Fruit fly (Drosophila melanogaster): ENCODE data around the gene CG15725.

Gene CG15725

DNA sequence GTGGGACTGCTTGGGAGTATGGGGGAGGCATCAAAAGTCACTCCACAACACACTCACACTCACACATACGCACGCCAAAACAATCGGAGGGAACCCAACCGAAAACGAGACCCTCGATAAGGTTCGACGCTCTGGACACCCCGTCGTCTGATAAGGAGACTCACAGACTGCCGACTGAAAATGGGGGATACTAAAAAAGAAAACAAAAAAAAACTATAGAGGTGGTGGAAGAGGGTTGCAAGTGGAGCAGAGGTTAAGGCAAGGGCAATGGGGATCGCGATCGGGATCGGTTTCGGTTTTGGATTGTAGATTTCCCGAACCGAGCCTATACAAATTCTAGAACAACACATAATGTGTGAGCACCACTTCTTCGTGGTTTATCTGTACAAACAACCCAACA lies 36.9 kb upstream of the CG15725 start:
- no peak for TF ChIP-seq CG17801 (GFP tag; optimal IDR thresholded peaks at IDR 0.05; ENCODE audit: partially characterized antibody)

DNA sequence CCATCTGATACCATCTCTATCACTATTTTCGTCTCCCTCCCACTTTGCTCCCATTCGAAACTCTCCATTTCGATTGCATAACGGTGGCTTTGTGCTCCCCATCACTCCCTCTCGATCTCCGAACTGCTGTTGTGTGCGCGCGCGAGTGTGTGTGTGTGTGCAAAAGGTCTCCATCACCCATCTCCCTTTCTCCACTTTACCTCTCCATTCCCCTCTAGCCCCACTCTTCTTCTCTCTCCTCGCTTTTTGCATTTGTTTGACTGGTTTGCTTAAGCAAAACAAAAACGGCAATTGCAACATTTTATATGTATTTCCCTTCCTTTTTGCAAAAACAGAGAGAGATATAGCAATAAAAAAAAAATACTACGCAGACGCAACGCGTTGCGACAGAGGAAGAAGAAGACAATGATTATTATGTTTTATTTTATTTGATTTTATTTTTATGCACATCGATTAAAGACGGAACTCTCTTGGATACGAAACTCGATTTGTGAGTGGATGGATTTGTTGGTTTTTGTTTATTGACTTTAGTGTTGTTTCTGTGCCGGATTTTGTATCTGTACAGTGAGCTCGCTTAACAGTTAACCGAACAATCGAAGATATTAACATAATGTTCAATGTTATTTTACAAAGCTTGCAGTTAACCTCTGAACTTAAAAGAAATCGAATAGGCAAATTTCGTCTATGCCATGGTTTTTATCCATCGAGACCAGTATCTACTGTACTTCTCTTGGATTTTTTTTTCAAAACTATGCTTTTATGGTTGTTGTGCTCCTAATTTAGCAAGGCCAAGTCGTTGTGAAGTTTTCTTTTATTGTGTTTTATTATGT lies 35.8 kb upstream of the CG15725 start:
- TF ChIP-seq CG17801 (GFP tag; optimal IDR thresholded peaks at IDR 0.05; ENCODE audit: partially characterized antibody), result peak; percentile 76

- no peak for TF ChIP-seq CG17801 (GFP tag; optimal IDR thresholded peaks at IDR 0.05; ENCODE audit: partially characterized antibody)
Measured at dm6 chrX:12670530-12671285, 34.9 kb upstream of the CG15725 start.

- TF ChIP-seq CG17801 (GFP tag; optimal IDR thresholded peaks at IDR 0.05; ENCODE audit: partially characterized antibody), result no peak
Measured at dm6 chrX:12672317-12673172, 33.1 kb upstream of the CG15725 start.

DNA sequence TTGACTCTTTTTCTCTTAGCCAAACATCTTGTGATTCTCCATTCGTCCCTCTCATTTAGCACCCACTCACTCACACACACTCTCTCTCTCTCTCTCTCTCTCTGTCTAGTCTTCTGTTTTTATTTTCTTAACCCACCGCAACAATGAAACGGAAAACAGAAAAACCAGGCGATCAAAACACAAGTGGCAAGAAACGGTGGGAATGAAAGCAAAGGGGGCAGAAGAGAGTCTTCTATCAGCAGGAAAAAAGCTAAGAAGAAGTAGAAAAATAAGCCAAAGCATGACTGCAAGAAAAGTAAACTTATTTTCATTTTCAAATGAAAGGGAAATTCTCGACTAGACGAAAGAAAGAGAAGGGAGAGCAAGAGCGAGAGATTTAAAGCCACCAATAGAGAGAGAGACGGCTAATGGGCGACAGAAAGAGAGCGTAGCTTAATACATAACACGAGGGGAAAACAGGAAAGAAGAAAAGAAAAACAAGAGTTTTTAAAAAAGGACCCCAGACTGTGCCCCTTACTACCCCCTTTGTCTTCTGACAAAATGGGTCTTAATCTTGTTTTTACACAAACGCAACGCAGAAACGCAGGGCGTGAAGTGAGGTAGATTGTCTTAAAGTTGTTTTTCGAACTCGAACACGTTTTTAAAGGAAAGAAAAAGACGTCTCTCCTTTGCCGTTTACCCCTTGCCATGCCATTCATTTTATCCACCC lies 31.7 kb upstream of the CG15725 start:
- TF ChIP-seq CG17801 (GFP tag; optimal IDR thresholded peaks at IDR 0.05; ENCODE audit: partially characterized antibody), result no peak

dm6 chrX:12675284-12675683 lies 30.4 kb upstream of the CG15725 start:
- no peak for TF ChIP-seq CG17801 (GFP tag; optimal IDR thresholded peaks at IDR 0.05; ENCODE audit: partially characterized antibody)

- TF ChIP-seq CG17801 (GFP tag; optimal IDR thresholded peaks at IDR 0.05; ENCODE audit: partially characterized antibody), result no peak
Measured at dm6 chrX:12675798-12676553, 29.7 kb upstream of the CG15725 start.

DNA sequence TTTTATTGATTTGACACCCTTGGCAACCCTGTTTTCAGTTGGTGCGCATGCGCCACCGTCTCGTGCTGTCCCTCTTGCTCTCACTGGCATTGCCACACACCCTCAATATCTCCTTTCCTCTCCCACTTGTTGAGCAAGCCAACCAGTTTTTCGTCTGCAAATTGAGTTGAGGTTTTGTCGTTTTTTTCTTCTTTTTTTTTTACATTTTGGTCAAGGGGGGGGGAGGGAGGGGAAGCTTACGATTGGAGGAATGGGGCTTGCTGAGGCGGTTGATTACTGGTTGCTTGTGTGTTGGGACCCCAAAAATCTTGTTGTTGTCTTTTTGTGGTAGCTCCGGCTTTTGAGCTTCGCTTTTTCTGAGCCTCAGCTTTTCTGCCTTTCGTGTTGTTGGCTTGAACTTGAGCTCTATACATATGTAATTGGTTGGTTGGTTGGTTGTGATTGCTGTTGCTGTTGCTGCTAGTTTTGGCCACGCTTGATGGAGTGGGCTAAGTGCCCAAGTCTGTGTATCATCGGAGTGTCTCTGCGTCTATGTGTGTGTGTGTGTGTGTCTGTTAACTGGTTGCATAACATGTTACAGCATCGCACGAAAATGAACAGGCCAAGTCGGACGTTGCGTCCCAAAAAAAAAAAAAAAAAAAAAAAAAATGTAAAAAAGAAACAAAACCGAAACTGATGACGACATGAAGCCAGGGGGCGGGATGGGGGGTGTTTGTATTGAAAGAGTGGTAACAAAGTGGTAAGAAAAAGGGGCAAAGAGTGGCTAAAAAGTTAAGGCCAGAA lies 28.9 kb upstream of the CG15725 start:
- peak; percentile 43 for TF ChIP-seq CG17801 (GFP tag; optimal IDR thresholded peaks at IDR 0.05; ENCODE audit: partially characterized antibody)

- no peak for TF ChIP-seq CG17801 (GFP tag; optimal IDR thresholded peaks at IDR 0.05; ENCODE audit: partially characterized antibody)
Measured at dm6 chrX:12682403-12682958, 23.2 kb upstream of the CG15725 start.

DNA sequence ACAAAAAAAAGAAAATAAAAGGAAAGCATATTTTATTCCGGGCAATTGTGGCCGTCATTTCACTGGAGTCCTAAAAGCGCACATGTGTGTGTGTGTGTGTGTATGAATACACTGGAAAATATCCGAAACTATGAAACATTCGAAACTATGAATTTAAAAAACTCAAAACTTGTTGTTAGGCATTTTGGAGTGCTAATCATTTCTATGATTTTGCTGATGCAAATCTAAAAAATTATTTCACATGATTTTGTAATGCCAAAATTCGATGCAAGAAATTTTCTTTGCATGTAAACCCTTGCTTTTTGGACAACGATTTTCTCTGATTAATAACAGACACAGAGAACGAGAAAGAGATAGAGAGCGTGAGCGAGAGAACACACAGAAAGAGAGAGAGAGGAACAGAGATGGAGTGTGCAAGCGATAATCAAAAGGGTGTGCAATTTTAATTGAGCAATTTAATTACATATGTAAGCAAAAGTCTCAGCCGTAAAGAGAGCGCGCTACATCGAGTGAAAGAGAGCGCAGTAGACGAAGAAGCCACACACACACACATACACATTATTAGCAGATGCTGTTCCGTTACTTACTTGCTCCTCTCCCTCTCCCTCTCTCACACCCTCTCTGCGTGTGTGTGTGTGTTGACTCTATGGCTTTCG lies 6.4 kb upstream of the CG15725 start:
- no peak for TF ChIP-seq CG17801 (GFP tag; optimal IDR thresholded peaks at IDR 0.05; ENCODE audit: partially characterized antibody)

DNA sequence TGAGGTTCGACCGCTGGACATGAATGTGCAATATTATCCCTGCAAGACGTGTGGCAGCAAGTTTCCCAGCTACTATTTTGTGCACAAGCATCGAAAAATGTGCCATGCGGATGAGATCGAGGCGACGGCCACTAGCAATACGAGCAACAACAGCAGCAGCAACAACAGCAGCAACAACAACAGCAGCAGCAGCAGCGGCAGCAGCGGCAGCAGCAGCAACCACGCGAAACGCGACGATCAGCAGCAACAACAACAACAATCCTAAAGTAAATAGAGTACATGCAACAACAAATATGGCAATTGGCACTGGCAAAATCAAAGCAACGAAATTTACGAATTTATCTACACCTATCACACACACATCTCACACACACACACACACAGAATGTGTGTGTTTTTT lies 2.7 kb downstream of the CG15725 start:
- no peak for TF ChIP-seq CG17801 (GFP tag; optimal IDR thresholded peaks at IDR 0.05; ENCODE audit: partially characterized antibody)

dm6 chrX:12718625-12719024 lies 13.0 kb downstream of the CG15725 start:
- no peak for TF ChIP-seq CG17801 (GFP tag; optimal IDR thresholded peaks at IDR 0.05; ENCODE audit: partially characterized antibody)

Measured in ovary, adult (tissue).